Fruit fly (Drosophila melanogaster): ENCODE data around the gene yip2.

dm6 chr2L:9919949-9920348, 4.9 kb downstream of the yip2 start, which contains the start of gene CG4594:
- no peak for TF ChIP-seq Mio (GFP tag; optimal IDR thresholded peaks at IDR 0.05)
- no peak for TF ChIP-seq br (GFP tag; optimal IDR thresholded peaks at IDR 0.05)
- TF ChIP-seq GATAd (GFP tag; optimal IDR thresholded peaks at IDR 0.05): no peak
- TF ChIP-seq lola (GFP tag; optimal IDR thresholded peaks at IDR 0.05): no peak
- no peak for TF ChIP-seq usp (GFP tag; optimal IDR thresholded peaks at IDR 0.05)
- TF ChIP-seq h (GFP tag; optimal IDR thresholded peaks at IDR 0.05): no peak
- TF ChIP-seq dl (GFP tag; optimal IDR thresholded peaks at IDR 0.05; ENCODE audit: insufficient read depth in 1 of 2, partially characterized antibody in 2 of 2): no peak
- TF ChIP-seq psq (GFP tag; optimal IDR thresholded peaks at IDR 0.05): no peak
- no peak for TF ChIP-seq sv (GFP tag; optimal IDR thresholded peaks at IDR 0.05)

All from whole organism, wandering third instar larva.